Worm (Caenorhabditis elegans): Measurements from ENCODE around the gene lin-52.

- TF ChIP-seq cog-1 (tag; optimal IDR thresholded peaks at IDR 0.05) = no peak
- no peak for TF ChIP-seq ztf-29 (GFP tag; IDR thresholded peaks at IDR 0.05)
- no peak for TF ChIP-seq ztf-23 (GFP tag; IDR thresholded peaks at IDR 0.05)
Observed at ce11 chrIII:9848603-9849002, 24.1 kb upstream of the lin-52 start.
